Worm (Caenorhabditis elegans): ENCODE data around the gene Y67D8C.9.

Y67D8C.9 gene

DNA sequence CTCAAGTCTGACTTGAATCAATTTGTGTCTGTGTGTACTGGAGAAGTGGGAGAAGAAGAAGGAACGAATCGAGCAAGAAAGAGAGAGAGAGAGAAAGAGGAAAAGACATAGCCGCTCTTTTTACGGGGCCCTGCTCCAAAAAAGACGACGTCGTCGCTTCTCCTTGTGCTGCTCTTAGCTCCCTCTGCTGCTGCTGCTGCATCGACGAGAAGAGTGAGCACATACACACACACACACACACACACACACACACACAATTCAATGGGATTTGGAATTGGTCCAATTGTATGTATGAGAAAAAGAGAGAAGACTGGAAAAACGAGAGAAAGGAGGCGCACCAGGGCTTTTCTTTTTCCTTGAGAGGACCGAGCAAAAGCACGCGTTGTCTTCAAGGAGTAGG, 48.3 kb upstream of the Y67D8C.9 start (continued):
- TF ChIP-seq hpl-2 (GFP tag; optimal IDR thresholded peaks at IDR 0.05) (no peak), ztf-4 (tag; optimal IDR thresholded peaks at IDR 0.05) (no peak), mdl-1 (tag; optimal IDR thresholded peaks at IDR 0.05) (no peak), skn-1 (tag; optimal IDR thresholded peaks at IDR 0.05) (no peak), blmp-1 (tag; optimal IDR thresholded peaks at IDR 0.05) (no peak), unc-86 (tag; optimal IDR thresholded peaks at IDR 0.05) (peak; percentile 55), aha-1 (tag; optimal IDR thresholded peaks at IDR 0.05) (no peak), egl-13 (tag; optimal IDR thresholded peaks at IDR 0.05) (peak; percentile 31), sup-37 (GFP tag; optimal IDR thresholded peaks at IDR 0.05) (no peak), nhr-85 (tag) (no peak), nhr-90 (tag; optimal IDR thresholded peaks at IDR 0.05; ENCODE audit: poor library complexity) (no peak), dsc-1 (tag; optimal IDR thresholded peaks at IDR 0.05) (peak; percentile 11), fkh-4 (tag; optimal IDR thresholded peaks at IDR 0.05; ENCODE audit: borderline replicate concordance) (no peak), nhr-20 (tag; optimal IDR thresholded peaks at IDR 0.05) (no peak), egl-27 (tag; optimal IDR thresholded peaks at IDR 0.05) (no peak), hlh-4 (tag; optimal IDR thresholded peaks at IDR 0.05) (no peak), fkh-10 (GFP tag; optimal IDR thresholded peaks at IDR 0.05) (peak; percentile 73), nhr-47 (tag; optimal IDR thresholded peaks at IDR 0.05) (peak; percentile 63), fkh-8 (tag; optimal IDR thresholded peaks at IDR 0.05) (peak; percentile 87), dpl-1 (GFP tag; optimal IDR thresholded peaks at IDR 0.05) (peak in 1 of 3 experiments; percentile 16), zag-1 (tag; optimal IDR thresholded peaks at IDR 0.05) (peak; percentile 50), pag-3 (tag; optimal IDR thresholded peaks at IDR 0.05; ENCODE audit: borderline replicate concordance, insufficient read depth) (no peak), lin-13 (GFP tag; optimal IDR thresholded peaks at IDR 0.05) (peak; percentile 38), irx-1 (tag; optimal IDR thresholded peaks at IDR 0.05) (peak; percentile 35), jun-1 (tag; optimal IDR thresholded peaks at IDR 0.05) (no peak), xbp-1 (tag; optimal IDR thresholded peaks at IDR 0.05) (no peak), nhr-76 (tag; optimal IDR thresholded peaks at IDR 0.05) (no peak), tbx-2 (tag; optimal IDR thresholded peaks at IDR 0.05) (peak; percentile 53), snpc-4 (tag; optimal IDR thresholded peaks at IDR 0.05) (no peak), nhr-12 (tag; optimal IDR thresholded peaks at IDR 0.05) (no peak), zip-4 (GFP tag; optimal IDR thresholded peaks at IDR 0.05) (no peak), isw-1 (GFP tag; IDR thresholded peaks at IDR 0.05) (peak; percentile 33), sptf-1 (tag; optimal IDR thresholded peaks at IDR 0.05) (no peak)

DNA sequence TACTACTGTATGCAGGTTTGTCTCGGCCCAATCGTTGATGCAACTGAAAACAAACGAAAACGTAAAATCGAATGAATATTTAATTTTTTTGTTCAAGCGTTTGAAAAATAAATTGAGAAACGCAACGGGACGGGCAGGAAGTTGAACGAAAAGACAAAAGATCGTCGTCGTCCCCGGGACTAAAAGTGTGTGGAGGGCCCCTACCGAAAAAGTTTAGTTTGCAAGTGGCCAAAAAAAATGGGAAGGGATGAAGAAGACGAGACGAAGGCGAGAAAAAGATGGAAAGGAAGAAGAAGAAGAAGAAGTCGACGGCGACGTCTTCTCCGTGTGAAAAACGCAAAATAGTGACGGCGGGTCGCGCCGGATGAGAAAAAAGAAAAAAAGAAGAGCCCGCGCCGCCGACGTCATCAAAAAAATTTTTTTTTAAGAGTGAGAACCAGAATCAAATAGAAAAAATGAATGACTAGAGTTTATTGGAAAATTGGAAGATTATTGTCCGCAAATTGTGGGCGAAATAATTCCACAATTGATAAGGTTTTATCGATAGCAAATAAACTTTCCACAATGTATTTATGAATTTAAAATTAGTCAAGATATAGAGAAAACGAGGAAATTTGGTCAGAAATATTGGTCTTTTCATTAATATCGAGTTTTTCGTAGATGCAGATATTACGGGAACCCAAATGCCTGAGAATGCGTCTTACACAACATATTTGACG, 46.5 kb upstream of the Y67D8C.9 start, which contains the start of gene mca-3:
Gene mca-3, minus strand, starts transcription at position 51 of the 719 bp plus-strand sequence.
- no peak for TF ChIP-seq nhr-237 (tag; optimal IDR thresholded peaks at IDR 0.05)
- peak in 2 of 3 experiments; percentile 2 to 27 for TF ChIP-seq ceh-82 (tag; optimal IDR thresholded peaks at IDR 0.05)
- no peak for TF ChIP-seq fos-1 (tag; optimal IDR thresholded peaks at IDR 0.05)
- TF ChIP-seq ztf-4 (tag; optimal IDR thresholded peaks at IDR 0.05) = no peak
- TF ChIP-seq lin-14 (GFP tag; optimal IDR thresholded peaks at IDR 0.05) = peak; percentile 74
- TF ChIP-seq vab-15 (tag; optimal IDR thresholded peaks at IDR 0.05) = no peak
- no peak for TF ChIP-seq mef-2 (tag; optimal IDR thresholded peaks at IDR 0.05)
- no peak for TF ChIP-seq zag-1 (tag; optimal IDR thresholded peaks at IDR 0.05)
- no peak for TF ChIP-seq ceh-88 (GFP tag; IDR thresholded peaks at IDR 0.05)
- no peak for TF ChIP-seq skn-1 (tag; optimal IDR thresholded peaks at IDR 0.05)
- no peak for TF ChIP-seq ets-5 (GFP tag; IDR thresholded peaks at IDR 0.05)
- TF ChIP-seq blmp-1 (tag; optimal IDR thresholded peaks at IDR 0.05) = no peak
- no peak for TF ChIP-seq tlp-1 (tag; optimal IDR thresholded peaks at IDR 0.05)
- peak; percentile 19 for TF ChIP-seq fkh-10 (GFP tag; optimal IDR thresholded peaks at IDR 0.05)
- no peak for TF ChIP-seq ztf-11 (tag; optimal IDR thresholded peaks at IDR 0.05)
- TF ChIP-seq zip-4 (GFP tag; optimal IDR thresholded peaks at IDR 0.05) = no peak
- TF ChIP-seq sptf-1 (tag; optimal IDR thresholded peaks at IDR 0.05) = no peak
- peak; percentile 22 for TF ChIP-seq ceh-8 (GFP tag; optimal IDR thresholded peaks at IDR 0.05)
- no peak for TF ChIP-seq lir-3 (tag; optimal IDR thresholded peaks at IDR 0.05; ENCODE audit: poor library complexity)
- no peak for TF ChIP-seq unc-130 (tag; optimal IDR thresholded peaks at IDR 0.05)
- no peak for TF ChIP-seq snpc-4 (tag; optimal IDR thresholded peaks at IDR 0.05)
- no peak for TF ChIP-seq Y116A8C.19 (tag; optimal IDR thresholded peaks at IDR 0.05; ENCODE audit: borderline replicate concordance)
- TF ChIP-seq nhr-71 (tag; optimal IDR thresholded peaks at IDR 0.05) = peak; percentile 22
- no peak for TF ChIP-seq efl-3 (GFP tag; optimal IDR thresholded peaks at IDR 0.05)
- no peak for TF ChIP-seq swsn-7 (tag; optimal IDR thresholded peaks at IDR 0.05)
- no peak for TF ChIP-seq pag-3 (tag; optimal IDR thresholded peaks at IDR 0.05; ENCODE audit: borderline replicate concordance, insufficient read depth)
- TF ChIP-seq nhr-47 (tag; optimal IDR thresholded peaks at IDR 0.05) = no peak
- TF ChIP-seq jun-1 (tag; optimal IDR thresholded peaks at IDR 0.05) = no peak
- TF ChIP-seq dpl-1 (GFP tag; optimal IDR thresholded peaks at IDR 0.05) = no peak
